Worm (Caenorhabditis elegans) whole organism, young adult: ENCODE measurements around the gene nimk-1.

Experiments
- B0336.3 ChIP-seq: fragments of 200-800 bp; sonication (Bioruptor generic); IDR thresholded peaks from 2 replicates; pipeline ENCODE4 v1.3.6; 2022; ENCODE audit warnings: missing genetic modification characterization, missing compliant biosample characterization
- C06A6.2 ChIP-seq: fragments of 200-800 bp; sonication (Bioruptor generic); conservative IDR thresholded peaks from 2 replicates; pipeline ENCODE4 v1.3.6; 2022; ENCODE audit warnings: missing genetic modification characterization, missing compliant biosample characterization
- C17E4.6 ChIP-seq: fragments of 200-800 bp; sonication (Bioruptor generic); IDR thresholded peaks from 2 replicates; pipeline ENCODE4 v1.3.6; 2022; ENCODE audit warnings: missing genetic modification reagents, missing genetic modification characterization, missing compliant biosample characterization
- F10E7.11 ChIP-seq: sonication (generic microtip); optimal IDR thresholded peaks from 2 replicates; lab custom pipeline; 2017; ENCODE audit warnings: mild to moderate bottlenecking, missing genetic modification characterization, moderate library complexity, missing compliant biosample characterization
- F33H1.4 ChIP-seq: fragments of 200-800 bp; sonication (Bioruptor generic); IDR thresholded peaks from 2 replicates; pipeline ENCODE4 v1.3.6; 2022; ENCODE audit warnings: missing genetic modification reagents, missing genetic modification characterization, missing compliant biosample characterization
- F49E8.2 ChIP-seq: sonication (generic microtip); optimal IDR thresholded peaks from 3 replicates; lab custom pipeline; 2017; ENCODE audit warnings: missing genetic modification characterization, mild to moderate bottlenecking, missing compliant biosample characterization, antibody characterized with exemption, moderate library complexity; ENCODE audit not compliant: insufficient read depth
- F52B5.7 ChIP-seq: sonication (generic microtip); optimal IDR thresholded peaks from 2 replicates; lab custom pipeline; 2016; ENCODE audit warnings: mild to moderate bottlenecking, missing genetic modification characterization, missing compliant biosample characterization
- F55B11.4 ChIP-seq: sonication (generic microtip); optimal IDR thresholded peaks from 2 replicates; lab custom pipeline; 2016; ENCODE audit warnings: missing compliant biosample characterization, missing genetic modification characterization, borderline replicate concordance; ENCODE audit not compliant: insufficient read depth
- Y67H2A.10 ChIP-seq: fragments of 200-800 bp; sonication (Bioruptor generic); conservative IDR thresholded peaks from 2 replicates; pipeline ENCODE4 v1.3.6; 2022; ENCODE audit warnings: missing genetic modification reagents, missing genetic modification characterization, missing compliant biosample characterization
- Y79H2A.3 ChIP-seq: fragments of 200-800 bp; sonication (Bioruptor generic); conservative IDR thresholded peaks from 2 replicates; pipeline ENCODE4 v1.3.6; 2022; ENCODE audit warnings: missing genetic modification reagents, missing genetic modification characterization, missing compliant biosample characterization
- ZK185.1 ChIP-seq: sonication (generic microtip); optimal IDR thresholded peaks from 2 replicates; lab custom pipeline; 2016; ENCODE audit warnings: mild to moderate bottlenecking, missing genetic modification characterization, missing compliant biosample characterization; ENCODE audit not compliant: poor library complexity, severe bottlenecking
- akir-1 ChIP-seq: fragments of 200-800 bp; sonication (Bioruptor generic); optimal IDR thresholded peaks from 2 replicates; lab custom pipeline; 2018; ENCODE audit warnings: mild to moderate bottlenecking, missing genetic modification characterization, moderate library complexity, missing compliant biosample characterization
- atf-7 ChIP-seq: sonication (generic microtip); optimal IDR thresholded peaks from 2 replicates; lab custom pipeline; 2017; ENCODE audit warnings: mild to moderate bottlenecking, missing genetic modification characterization, missing compliant biosample characterization
- attf-3 ChIP-seq: fragments of 200-800 bp; sonication (Bioruptor generic); conservative IDR thresholded peaks from 2 replicates; pipeline ENCODE4 v1.3.6; 2022; ENCODE audit warnings: missing genetic modification reagents, missing genetic modification characterization, missing compliant biosample characterization
- bed-2 ChIP-seq: fragments of 200-800 bp; sonication (Bioruptor generic); IDR thresholded peaks from 2 replicates; pipeline ENCODE4 v1.3.6; 2022; ENCODE audit warnings: missing genetic modification reagents, missing genetic modification characterization, missing compliant biosample characterization
- cebp-1 ChIP-seq, 2 experiments: fragments of 200-800 bp in 1 of 2; sonication (Bioruptor generic) in 1 of 2; sonication (generic microtip) in 1 of 2; IDR thresholded peaks in 1 of 2; optimal IDR thresholded peaks in 1 of 2; 2 replicates each; pipeline versions ENCODE4 v1.3.6 to Lab custom; 2017 to 2022; ENCODE audit warnings: missing compliant biosample characterization in 2 of 2, missing genetic modification characterization in 2 of 2, mild to moderate bottlenecking in 1 of 2, missing genetic modification reagents in 1 of 2, moderate library complexity in 1 of 2
- die-1 ChIP-seq: sonication (generic microtip); optimal IDR thresholded peaks from 2 replicates; lab custom pipeline; 2016; ENCODE audit warnings: missing genotype, mild to moderate bottlenecking, missing genetic modification characterization, missing compliant biosample characterization
- lin-54 ChIP-seq: fragments of 200-800 bp; sonication (Bioruptor generic); optimal IDR thresholded peaks from 2 replicates; lab custom pipeline; 2018; ENCODE audit warnings: mild to moderate bottlenecking, missing genetic modification characterization, missing compliant biosample characterization
- lir-1 ChIP-seq: fragments of 200-800 bp; sonication (Bioruptor generic); conservative IDR thresholded peaks from 2 replicates; pipeline ENCODE4 v1.3.6; 2022; ENCODE audit warnings: missing genetic modification reagents, missing genetic modification characterization, missing compliant biosample characterization
- lsl-1 ChIP-seq: fragments of 200-800 bp; sonication (Bioruptor generic); optimal IDR thresholded peaks from 2 replicates; lab custom pipeline; 2018; ENCODE audit warnings: mild to moderate bottlenecking, missing genetic modification characterization, moderate library complexity, missing compliant biosample characterization
- madf-6 ChIP-seq: fragments of 200-800 bp; sonication (Bioruptor generic); IDR thresholded peaks from 2 replicates; pipeline ENCODE4 v1.3.6; 2022; ENCODE audit warnings: missing genetic modification reagents, missing genetic modification characterization, missing compliant biosample characterization
- mcd-1 ChIP-seq: fragments of 200-800 bp; sonication (Bioruptor generic); IDR thresholded peaks from 2 replicates; pipeline ENCODE4 v1.3.6; 2022; ENCODE audit warnings: missing genetic modification reagents, missing genetic modification characterization, missing compliant biosample characterization
- nhr-80 ChIP-seq: sonication (generic microtip); optimal IDR thresholded peaks from 2 replicates; lab custom pipeline; 2016; ENCODE audit warnings: missing genetic modification characterization, missing compliant biosample characterization
- pbrm-1 ChIP-seq: fragments of 200-800 bp; sonication (Bioruptor generic); IDR thresholded peaks from 2 replicates; pipeline ENCODE4 v1.3.6; 2022; ENCODE audit warnings: missing genetic modification reagents, missing genetic modification characterization, missing compliant biosample characterization
- repo-1 ChIP-seq: sonication (generic microtip); optimal IDR thresholded peaks from 2 replicates; lab custom pipeline; 2017; ENCODE audit warnings: mild to moderate bottlenecking, missing genetic modification characterization, missing compliant biosample characterization
- sea-2 ChIP-seq: fragments of 200-800 bp; sonication (Bioruptor generic); IDR thresholded peaks from 2 replicates; pipeline ENCODE4 v1.3.6; 2022; ENCODE audit warnings: missing genetic modification characterization, missing compliant biosample characterization
- snpc-1.3 ChIP-seq: sonication (generic microtip); optimal IDR thresholded peaks from 2 replicates; lab custom pipeline; 2017; ENCODE audit warnings: missing genetic modification characterization, mild to moderate bottlenecking, missing compliant biosample characterization, antibody characterized with exemption, moderate library complexity, missing genotype, missing genetic modification reagents; ENCODE audit not compliant: insufficient read depth
- snpc-3.4 ChIP-seq: sonication (generic microtip); optimal IDR thresholded peaks from 2 replicates; lab custom pipeline; 2017; ENCODE audit warnings: missing genetic modification characterization, mild to moderate bottlenecking, missing compliant biosample characterization, antibody characterized with exemption, moderate library complexity, missing genotype, missing genetic modification reagents
- snpc-4 ChIP-seq, 5 experiments: fragments of 150-350 bp in 1 of 5; sonication (generic microtip) in 4 of 5; optimal IDR thresholded peaks; 2 replicates each; lab custom pipeline; 2014 to 2018; ENCODE audit warnings: missing genetic modification characterization in 5 of 5, missing biosample characterization in 3 of 5, antibody characterized with exemption in 2 of 5, mild to moderate bottlenecking in 2 of 5, missing compliant biosample characterization in 2 of 5, missing genotype in 2 of 5, moderate library complexity in 2 of 5, missing genetic modification reagents in 1 of 5
- sptf-2 ChIP-seq: fragments of 200-800 bp; sonication (Bioruptor generic); optimal IDR thresholded peaks from 2 replicates; lab custom pipeline; 2018; ENCODE audit warnings: mild to moderate bottlenecking, missing genetic modification characterization, missing compliant biosample characterization
- tlf-1 ChIP-seq: fragments of 200-800 bp; sonication (Bioruptor generic); optimal IDR thresholded peaks from 2 replicates; lab custom pipeline; 2018; ENCODE audit warnings: mild to moderate bottlenecking, missing genetic modification characterization, missing compliant biosample characterization
- unc-62 ChIP-seq: fragments of 150-350 bp; optimal IDR thresholded peaks from 2 replicates; lab custom pipeline; 2014; ENCODE audit warnings: missing biosample characterization, missing genetic modification reagents, missing genetic modification characterization
- ztf-22 ChIP-seq: fragments of 200-800 bp; sonication (Bioruptor generic); optimal IDR thresholded peaks from 2 replicates; lab custom pipeline; 2018; ENCODE audit warnings: mild to moderate bottlenecking, missing genetic modification characterization, moderate library complexity, missing compliant biosample characterization
- ztf-28 ChIP-seq: fragments of 200-800 bp; sonication (Bioruptor generic); IDR thresholded peaks from 2 replicates; pipeline ENCODE4 v1.3.6; 2022; ENCODE audit warnings: missing genetic modification reagents, missing genetic modification characterization, missing compliant biosample characterization
- ztf-3 ChIP-seq: fragments of 200-800 bp; sonication (Bioruptor generic); optimal IDR thresholded peaks from 2 replicates; lab custom pipeline; 2018; ENCODE audit warnings: mild to moderate bottlenecking, missing genetic modification characterization, missing compliant biosample characterization
- ztf-6 ChIP-seq: fragments of 200-800 bp; sonication (Bioruptor generic); IDR thresholded peaks from 2 replicates; pipeline ENCODE4 v1.3.6; 2022; ENCODE audit warnings: missing genetic modification reagents, missing genetic modification characterization, missing compliant biosample characterization

The nimk-1 gene

ce11 chrII:12546413-12546812 lies 10.9 kb downstream of the nimk-1 start, which contains the start of the genes F49C5.5 and F49C5.10:
Gene F49C5.5 (minus strand): TSS chrII:12546513.
Gene F49C5.10 (plus strand): TSS chrII:12546756.
- no peak for TF ChIP-seq madf-6 (GFP tag; lab: Robert Waterston, UW)
- no peak for TF ChIP-seq atf-7 (tag; lab: Kevin White, UChicago)
- no peak for TF ChIP-seq F49E8.2
- TF ChIP-seq repo-1 (tag; lab: Kevin White, UChicago): no peak
- no peak for TF ChIP-seq ztf-22 (GFP tag; lab: Kevin White, UChicago)
- no peak for TF ChIP-seq bed-2 (GFP tag; lab: Robert Waterston, UW)
- TF ChIP-seq die-1 (tag; lab: Kevin White, UChicago): no peak
- no peak for TF ChIP-seq ZK185.1 (tag; lab: Kevin White, UChicago)
- no peak for TF ChIP-seq tlf-1 (GFP tag; lab: Kevin White, UChicago)
- no peak for TF ChIP-seq mcd-1
- no peak for TF ChIP-seq cebp-1 (GFP tag; IDR thresholded peaks at IDR 0.05; lab: Robert Waterston, UW)
- TF ChIP-seq cebp-1 (tag; optimal IDR thresholded peaks at IDR 0.05; lab: Kevin White, UChicago): no peak
- no peak for TF ChIP-seq nhr-80 (tag; lab: Kevin White, UChicago)
- TF ChIP-seq sea-2 (GFP tag; lab: Robert Waterston, UW): no peak
- TF ChIP-seq lsl-1: no peak
- TF ChIP-seq C06A6.2 (GFP tag; lab: Robert Waterston, UW): no peak
- TF ChIP-seq lir-1: no peak
- no peak for TF ChIP-seq unc-62 (GFP tag; lab: Kevin White, UChicago)
- TF ChIP-seq, all 124 proteins: peak for 0

- no peak for TF ChIP-seq snpc-4 (GFP tag; optimal IDR thresholded peaks at IDR 0.05; lab: Kevin White, UChicago)
- TF ChIP-seq snpc-4 (tag; optimal IDR thresholded peaks at IDR 0.05; lab: Kevin White, UChicago): no peak
- no peak for TF ChIP-seq sptf-2 (GFP tag; lab: Kevin White, UChicago)
- no peak for TF ChIP-seq F33H1.4 (GFP tag; lab: Robert Waterston, UW)
- TF ChIP-seq sea-2 (GFP tag; lab: Robert Waterston, UW): no peak
- no peak for TF ChIP-seq F52B5.7
- no peak for TF ChIP-seq Y67H2A.10 (GFP tag; lab: Robert Waterston, UW)
- TF ChIP-seq lin-54 (GFP tag; lab: Kevin White, UChicago): no peak
- TF ChIP-seq Y79H2A.3 (GFP tag; lab: Robert Waterston, UW): no peak
- TF ChIP-seq repo-1 (tag; lab: Kevin White, UChicago): no peak
- TF ChIP-seq pbrm-1 (GFP tag; lab: Robert Waterston, UW): no peak
- no peak for TF ChIP-seq snpc-1.3 (tag; lab: Kevin White, UChicago)
- TF ChIP-seq attf-3 (GFP tag; lab: Robert Waterston, UW): no peak
- TF ChIP-seq F10E7.11 (tag; lab: Kevin White, UChicago): no peak
- TF ChIP-seq C06A6.2 (GFP tag; lab: Robert Waterston, UW): no peak
- TF ChIP-seq ztf-6 (GFP tag; lab: Robert Waterston, UW): no peak
- no peak for TF ChIP-seq akir-1 (GFP tag; lab: Kevin White, UChicago)
- no peak for TF ChIP-seq snpc-3.4 (tag; lab: Kevin White, UChicago)
- no peak for TF ChIP-seq bed-2 (GFP tag; lab: Robert Waterston, UW)
- no peak for TF ChIP-seq C17E4.6 (GFP tag; lab: Robert Waterston, UW)
These were observed 12.0 kb downstream of the nimk-1 start, which contains the start of gene F49C5.16 for ce11 chrII:12547547-12547946. Gene F49C5.16 (plus strand): TSS chrII:12547847.

ce11 chrII:12549613-12550012 lies 14.1 kb downstream of the nimk-1 start:
- TF ChIP-seq unc-62 (GFP tag; lab: Kevin White, UChicago) (no peak), ztf-28 (GFP tag; lab: Robert Waterston, UW) (no peak), atf-7 (tag; lab: Kevin White, UChicago) (no peak), ztf-3 (GFP tag; lab: Kevin White, UChicago) (no peak), B0336.3 (GFP tag; lab: Robert Waterston, UW) (no peak), C06A6.2 (GFP tag; lab: Robert Waterston, UW) (no peak), F55B11.4 (tag; lab: Kevin White, UChicago) (no peak), madf-6 (GFP tag; lab: Robert Waterston, UW) (no peak)
